Worm (Caenorhabditis elegans) whole organism, early embryonic: Measurements from ENCODE around the gene emc-6.

Experiments used
- B0310.2 ChIP-seq: sonication (generic microtip); optimal IDR thresholded peaks from 2 replicates; lab custom pipeline; 2016; ENCODE audit warnings: mild to moderate bottlenecking, missing genetic modification characterization, missing compliant biosample characterization
- F13C5.2 ChIP-seq: sonication (generic microtip); optimal IDR thresholded peaks from 2 replicates; lab custom pipeline; 2017; ENCODE audit warnings: mild to moderate bottlenecking, missing genetic modification characterization, inconsistent platforms, missing compliant biosample characterization
- aly-1 ChIP-seq: sonication (generic microtip); optimal IDR thresholded peaks from 2 replicates; lab custom pipeline; 2016; ENCODE audit warnings: missing genetic modification characterization, missing compliant biosample characterization
- ama-1 ChIP-seq: fragments of 150-350 bp; optimal IDR thresholded peaks from 2 replicates; lab custom pipeline; 2014
- ets-7 ChIP-seq: sonication (generic microtip); optimal IDR thresholded peaks from 2 replicates; lab custom pipeline; 2016; ENCODE audit warnings: missing genotype, missing genetic modification characterization, missing compliant biosample characterization
- flt-1 ChIP-seq: fragments of 200-800 bp; sonication (Bioruptor generic); IDR thresholded peaks from 2 replicates; pipeline ENCODE4 v1.3.6; 2022; ENCODE audit warnings: missing genetic modification characterization, missing compliant biosample characterization
- hmbx-1 ChIP-seq: sonication (generic microtip); optimal IDR thresholded peaks from 2 replicates; lab custom pipeline; 2016; ENCODE audit warnings: mild to moderate bottlenecking, missing genetic modification characterization, missing compliant biosample characterization
- hmg-4 ChIP-seq: fragments of 200-800 bp; sonication (Bioruptor generic); optimal IDR thresholded peaks from 2 replicates; lab custom pipeline; 2018; ENCODE audit warnings: mild to moderate bottlenecking, missing genetic modification characterization, missing compliant biosample characterization
- sea-1 ChIP-seq: fragments of 200-800 bp; sonication (Bioruptor generic); conservative IDR thresholded peaks from 2 replicates; pipeline ENCODE4 v1.3.6; 2022; ENCODE audit warnings: missing genetic modification characterization, missing compliant biosample characterization
- tbx-37 ChIP-seq: fragments of 200-800 bp; sonication (Bioruptor generic); conservative IDR thresholded peaks from 2 replicates; pipeline ENCODE4 v1.3.6; 2022; ENCODE audit warnings: missing genetic modification reagents, missing genetic modification characterization, missing compliant biosample characterization
- tra-4 ChIP-seq: sonication (generic microtip); optimal IDR thresholded peaks from 2 replicates; lab custom pipeline; 2017; ENCODE audit warnings: missing genetic modification characterization, missing compliant biosample characterization

- TF ChIP-seq sea-1 (GFP tag; lab: Robert Waterston, UW) (no peak), hmg-4 (GFP tag; lab: Kevin White, UChicago) (no peak), tbx-37 (GFP tag; lab: Robert Waterston, UW) (no peak), hmbx-1 (tag; lab: Kevin White, UChicago) (no peak), ama-1 (lab: Kevin White, UChicago) (no peak), ets-7 (tag; lab: Kevin White, UChicago) (no peak), aly-1 (tag; lab: Kevin White, UChicago) (no peak), F13C5.2 (tag; lab: Kevin White, UChicago) (no peak), tra-4 (no peak), B0310.2 (tag; lab: Kevin White, UChicago) (no peak), flt-1 (no peak)
Measured at ce11 chrIV:7747838-7748237, 38.3 kb upstream of the emc-6 start, which contains the start of gene klo-1.
